Fruit fly (Drosophila melanogaster) whole organism, larva: ENCODE measurements around the gene CG11378.

Experiments used
- noc ChIP-seq: fragments of 200-800 bp; sonication (Bioruptor generic); optimal IDR thresholded peaks from 3 replicates; lab custom pipeline; 2019; ENCODE audit warnings: missing biosample characterization, mild to moderate bottlenecking, missing genetic modification characterization, moderate library complexity

The CG11378 gene

DNA sequence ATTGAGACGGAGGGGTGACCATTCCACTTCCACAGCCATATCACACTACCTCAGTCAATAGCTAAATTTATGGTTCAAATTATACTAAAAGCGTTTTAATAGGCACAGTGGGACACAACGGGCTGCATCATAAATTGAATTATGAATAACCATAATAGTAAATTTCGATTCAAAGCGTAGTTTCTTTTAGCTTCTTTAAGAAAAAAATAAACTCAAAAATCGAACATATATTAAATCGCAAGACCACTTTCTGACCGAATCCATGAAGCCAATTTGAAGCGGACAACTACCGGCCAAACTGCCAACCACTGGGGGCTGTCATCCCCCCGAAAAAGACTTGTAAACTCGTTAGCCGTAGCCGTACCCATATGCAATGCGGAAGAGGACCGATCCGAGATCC, 10.2 kb downstream of the CG11378 start:
- no peak for TF ChIP-seq noc (tag; lab: Kevin White, UChicago)

DNA sequence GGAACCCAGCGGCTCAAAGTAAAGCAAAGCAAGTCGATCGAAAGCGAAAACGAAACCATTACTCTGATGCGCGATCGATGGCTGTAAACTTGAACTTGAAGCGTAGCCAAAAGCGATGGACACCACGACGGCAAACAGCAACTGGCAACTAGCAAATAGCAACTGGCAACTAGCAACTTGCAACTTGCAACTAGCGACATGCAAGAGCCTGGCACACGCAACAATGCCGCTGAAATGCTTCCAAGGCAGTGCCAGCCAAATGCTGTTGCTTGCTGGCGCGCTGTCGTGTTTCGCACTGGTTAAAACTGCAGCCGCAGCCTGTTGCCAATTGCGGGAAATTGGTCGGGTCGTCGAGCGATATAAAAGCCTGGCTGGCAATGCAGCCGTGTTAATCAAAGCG, 10.7 kb downstream of the CG11378 start, which contains the start of gene CG14627:
Gene CG14627, plus strand, starts transcription at position 301 of the 400 bp plus-strand sequence.
- TF ChIP-seq noc (tag; lab: Kevin White, UChicago), result no peak

DNA sequence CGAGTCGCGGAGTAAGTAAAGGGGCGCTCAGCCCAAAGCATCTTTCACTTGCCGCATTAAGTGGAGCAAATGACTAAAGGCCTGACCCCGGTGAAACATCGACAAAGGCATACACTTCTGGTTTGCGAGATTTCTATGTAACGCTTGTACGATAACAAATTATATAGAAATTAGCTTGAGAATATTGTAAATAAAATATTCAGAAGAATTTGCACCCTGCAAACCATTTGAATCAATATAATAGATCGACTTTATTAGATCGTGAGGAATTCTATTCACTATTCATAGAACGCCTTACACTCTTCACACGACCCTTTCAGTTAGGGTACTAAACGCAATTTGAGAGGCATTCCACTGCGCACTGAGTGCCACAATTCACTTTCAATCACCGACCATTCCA, 13.1 kb downstream of the CG11378 start:
- no peak for TF ChIP-seq noc (tag; lab: Kevin White, UChicago)

DNA sequence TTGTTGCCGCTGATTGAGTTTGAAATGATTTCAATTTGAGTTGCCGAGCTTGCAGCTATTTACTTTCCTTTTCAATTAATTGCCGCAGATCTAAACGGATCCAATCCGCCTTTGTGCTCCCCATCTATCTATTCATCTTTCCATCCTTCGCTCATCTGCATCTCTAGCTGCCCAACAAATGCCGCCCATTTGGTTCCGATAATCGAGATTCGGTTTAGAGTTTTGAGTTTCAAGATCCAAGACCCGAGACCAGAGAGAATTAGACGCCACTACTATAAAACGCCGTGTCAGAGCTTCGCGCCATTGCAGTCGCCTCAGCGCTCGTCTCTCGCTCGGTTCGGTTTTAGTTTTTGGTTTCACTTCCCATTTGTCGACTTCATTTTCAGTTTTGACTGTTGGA, 13.8 kb downstream of the CG11378 start, which contains the start of gene CG14626:
Gene CG14626, plus strand, starts transcription at position 301 of the 400 bp plus-strand sequence.
- TF ChIP-seq noc (tag; lab: Kevin White, UChicago), result no peak

DNA sequence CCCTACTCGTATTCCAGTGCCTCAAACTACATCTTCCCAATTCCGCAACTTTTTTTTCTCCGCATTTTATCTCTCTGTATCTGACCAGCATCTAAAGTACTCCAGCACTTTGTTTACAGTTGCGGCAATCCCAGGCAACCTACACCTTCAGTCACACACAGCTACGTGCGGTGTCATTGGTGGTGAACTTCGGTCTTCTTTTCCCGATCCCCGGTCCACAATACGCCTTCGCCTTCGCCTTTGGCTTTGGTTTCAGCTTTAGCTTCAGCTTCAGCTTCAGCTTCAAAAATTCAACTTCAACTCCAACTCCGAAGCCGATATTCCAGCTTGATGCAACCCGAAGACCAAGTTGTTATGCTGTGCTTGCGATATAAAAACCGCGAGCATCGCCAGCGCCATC, 20.4 kb downstream of the CG11378 start, which contains the start of gene CG11380:
Gene CG11380, plus strand, starts transcription at position 301 of the 400 bp plus-strand sequence.
- no peak for TF ChIP-seq noc (tag; lab: Kevin White, UChicago)

DNA sequence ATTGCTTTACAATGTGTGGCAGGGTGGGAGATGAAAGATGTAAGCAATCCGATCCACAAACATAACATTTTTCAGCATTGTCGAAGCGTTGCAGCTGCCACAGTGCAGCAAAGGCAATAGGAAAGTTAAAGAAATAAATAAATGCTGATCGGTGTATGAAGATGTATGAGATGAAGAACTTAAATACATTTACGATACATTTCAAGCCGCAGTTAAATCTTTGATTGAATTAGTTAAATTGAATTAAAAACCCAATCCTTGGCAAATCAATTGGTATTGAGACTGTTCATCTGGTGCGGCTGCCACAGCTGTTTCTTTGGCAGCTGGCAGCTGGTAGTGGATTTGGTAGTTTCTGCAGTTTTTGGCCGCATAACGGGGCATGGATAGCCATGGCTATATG, 27.2 kb downstream of the CG11378 start:
- no peak for TF ChIP-seq noc (tag; lab: Kevin White, UChicago)

DNA sequence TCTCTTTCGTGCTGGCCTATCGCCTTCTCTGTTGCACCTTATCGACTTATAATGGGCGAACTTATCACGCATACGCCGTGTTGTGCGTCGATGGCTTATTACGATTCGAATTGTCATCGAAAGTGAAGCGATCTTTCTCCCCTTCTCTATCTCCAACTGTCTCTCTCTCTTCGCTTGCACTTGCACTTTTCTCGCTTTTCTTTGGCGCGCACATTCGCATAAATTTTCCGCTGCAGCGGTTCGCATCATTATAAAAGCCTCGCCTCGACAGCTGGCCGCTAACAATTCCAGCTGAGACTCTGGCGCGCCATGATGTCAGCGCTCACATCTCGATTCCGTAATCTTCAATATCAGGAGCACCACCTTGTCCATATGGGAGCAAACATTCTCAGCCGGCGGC, 28.6 kb downstream of the CG11378 start, which contains the start of gene CG14625:
Gene CG14625, plus strand, starts transcription at position 301 of the 400 bp plus-strand sequence.
- no peak for TF ChIP-seq noc (tag; lab: Kevin White, UChicago)

DNA sequence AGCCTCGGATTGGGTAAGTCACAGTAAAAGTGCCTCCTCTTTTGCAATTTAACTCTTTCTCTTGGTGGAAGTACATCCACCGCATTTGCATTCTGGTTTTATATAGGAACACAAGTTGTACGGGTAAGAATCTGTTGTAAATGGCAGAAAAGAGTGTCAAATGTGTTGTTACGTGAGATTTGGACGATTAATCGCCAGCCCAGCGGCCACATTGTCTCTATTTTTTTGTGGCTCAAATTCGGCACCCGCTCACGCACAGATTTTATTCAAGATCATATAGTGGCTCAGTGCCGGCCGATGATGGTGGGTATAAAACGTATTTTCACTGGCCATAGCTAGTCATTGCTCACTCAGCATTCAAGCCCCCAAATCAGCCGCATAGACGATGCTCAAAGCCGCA, 32.8 kb downstream of the CG11378 start, which contains the start of gene CG11381:
Gene CG11381, plus strand, starts transcription at position 301 of the 400 bp plus-strand sequence.
- no peak for TF ChIP-seq noc (tag; lab: Kevin White, UChicago)

DNA sequence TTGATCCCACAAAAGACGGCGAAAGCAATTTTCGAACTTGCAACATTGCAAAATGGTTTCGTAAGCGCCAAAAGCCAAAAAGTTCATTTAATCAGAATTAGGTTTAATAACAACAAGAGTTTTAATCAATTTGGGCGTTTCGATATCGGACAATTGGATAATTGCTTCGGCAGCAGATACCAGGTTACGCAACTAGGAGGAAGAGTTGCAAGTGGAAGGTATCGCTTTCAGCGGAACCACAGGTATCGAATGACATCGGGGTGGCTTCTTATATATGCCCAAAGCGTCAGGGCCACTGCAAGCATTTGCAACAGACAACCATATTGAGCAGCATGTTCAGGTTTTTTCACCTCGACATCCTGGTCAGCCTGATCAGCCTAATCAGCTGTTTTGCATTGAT, 35.8 kb downstream of the CG11378 start, which contains the start of gene CG14624:
Gene CG14624, plus strand, starts transcription at position 301 of the 400 bp plus-strand sequence.
- no peak for TF ChIP-seq noc (tag; lab: Kevin White, UChicago)

DNA sequence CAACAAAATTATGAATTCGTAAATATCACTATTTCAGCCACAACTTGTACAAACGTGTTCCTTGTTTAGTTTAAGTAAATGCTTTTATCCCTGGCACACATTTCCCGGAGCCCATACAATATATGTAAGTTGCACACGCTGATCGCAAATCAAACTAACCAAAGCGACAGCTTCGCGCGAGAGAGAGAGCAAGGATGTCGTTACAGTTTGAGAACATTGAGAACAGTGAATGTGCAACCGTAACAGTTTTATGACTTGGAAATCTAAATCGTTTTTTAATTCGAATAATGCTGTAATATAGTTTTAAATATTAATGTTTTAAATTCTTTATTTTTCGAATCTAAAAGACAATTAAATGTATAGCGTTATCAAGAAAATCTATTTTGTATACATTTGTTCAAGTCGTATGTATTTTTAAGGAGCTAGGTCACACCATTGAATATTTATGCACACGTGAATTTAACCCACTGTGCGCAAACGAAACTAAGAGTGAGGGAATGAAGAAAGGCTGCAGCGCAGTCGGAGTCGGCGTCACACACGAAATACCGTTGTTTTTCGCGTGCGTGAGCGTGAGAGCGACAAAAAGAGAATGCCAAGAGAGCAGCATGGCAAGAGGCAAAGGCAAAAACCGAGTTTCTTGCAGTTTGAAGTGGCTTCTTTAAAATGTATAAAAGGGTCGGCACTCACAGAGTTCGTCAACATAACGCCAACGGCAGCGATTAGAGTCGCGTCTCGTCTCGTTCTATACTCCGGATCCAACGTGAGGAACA, 38.8 kb downstream of the CG11378 start, which contains the start of gene CG11382:
Gene CG11382, plus strand, starts transcription at position 720 of the 770 bp plus-strand sequence.
- TF ChIP-seq noc (tag; lab: Kevin White, UChicago), result no peak

DNA sequence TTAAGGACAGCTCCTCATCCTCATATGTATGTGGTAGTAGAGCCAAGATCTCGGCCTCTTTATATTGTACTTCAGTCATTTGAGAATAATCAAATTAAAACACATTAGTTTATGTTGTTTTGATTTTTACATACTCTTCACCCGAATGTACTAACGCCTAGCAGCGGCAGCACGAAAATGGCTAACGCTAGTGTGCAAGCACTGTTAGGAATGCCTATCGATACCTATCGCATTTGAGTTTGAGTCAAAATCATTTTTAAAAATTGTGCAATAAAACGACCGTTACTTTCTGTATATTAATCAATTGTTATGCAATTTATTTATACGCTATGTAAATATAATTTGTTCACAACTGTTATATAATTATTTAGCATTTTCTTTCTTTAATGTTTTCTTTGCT, 44.4 kb downstream of the CG11378 start, which contains the start of gene CG11398:
Gene CG11398, minus strand, starts transcription at position 157 of the 400 bp plus-strand sequence.
- no peak for TF ChIP-seq noc (tag; lab: Kevin White, UChicago)

DNA sequence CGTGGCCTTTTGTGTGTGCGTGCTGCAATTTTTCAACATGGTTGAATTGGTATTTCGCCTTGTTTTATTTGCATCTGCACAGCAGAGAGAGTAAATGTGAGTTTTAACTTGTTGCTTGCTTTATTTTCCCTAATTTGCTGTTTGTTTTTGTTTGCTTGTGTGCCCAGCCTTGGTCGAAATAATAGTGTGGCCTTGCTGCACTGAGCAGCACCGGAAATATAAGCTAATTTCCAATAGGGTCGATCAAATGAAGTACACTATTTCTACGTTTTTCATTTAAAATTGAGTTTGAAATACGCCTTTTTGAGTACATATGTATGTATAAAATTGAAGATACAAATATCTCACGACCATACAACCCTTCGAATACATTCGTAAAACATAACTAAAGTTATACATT, 46.1 kb downstream of the CG11378 start:
- no peak for TF ChIP-seq noc (tag; lab: Kevin White, UChicago)
